Worm (Caenorhabditis elegans): ENCODE results near the gene F07A11.5.

ce11 chrII:11571260-11571854 is 40.7 kb upstream of the F07A11.5 start, which contains the start of gene F54D5.3:
- TF ChIP-seq F39B2.1 (GFP tag; IDR thresholded peaks at IDR 0.05) (no peak), attf-5 (GFP tag; optimal IDR thresholded peaks at IDR 0.05) (no peak), Y53F4B.3 (GFP tag; IDR thresholded peaks at IDR 0.05) (no peak), unc-130 (GFP tag; optimal IDR thresholded peaks at IDR 0.05) (no peak), Y56A3A.18 (GFP tag; IDR thresholded peaks at IDR 0.05) (no peak), B0336.3 (GFP tag; IDR thresholded peaks at IDR 0.05) (no peak), hmg-20 (GFP tag; IDR thresholded peaks at IDR 0.05) (no peak), akir-1 (GFP tag; optimal IDR thresholded peaks at IDR 0.05) (no peak), F33H1.4 (GFP tag; IDR thresholded peaks at IDR 0.05) (no peak), ceh-58 (GFP tag; IDR thresholded peaks at IDR 0.05) (no peak), madf-3 (GFP tag; IDR thresholded peaks at IDR 0.05) (no peak), lin-35 (GFP tag; optimal IDR thresholded peaks at IDR 0.05) (no peak), sdz-38 (tag; optimal IDR thresholded peaks at IDR 0.05) (no peak), K11D2.4 (GFP tag; IDR thresholded peaks at IDR 0.05) (no peak)

All from whole organism, young adult.